Fruit fly (Drosophila melanogaster) S2 (cell line): ENCODE data around the gene Polr2C.

Experiments used
- CG8478 ChIP-seq: fragments of >200 bp; optimal IDR thresholded peaks from 2 replicates; lab custom pipeline; 2018
- CTCF ChIP-seq, 2 experiments: fragments of >200 bp; optimal IDR thresholded peaks; 2 replicates each; lab custom pipeline; 2018

The Polr2C gene

DNA sequence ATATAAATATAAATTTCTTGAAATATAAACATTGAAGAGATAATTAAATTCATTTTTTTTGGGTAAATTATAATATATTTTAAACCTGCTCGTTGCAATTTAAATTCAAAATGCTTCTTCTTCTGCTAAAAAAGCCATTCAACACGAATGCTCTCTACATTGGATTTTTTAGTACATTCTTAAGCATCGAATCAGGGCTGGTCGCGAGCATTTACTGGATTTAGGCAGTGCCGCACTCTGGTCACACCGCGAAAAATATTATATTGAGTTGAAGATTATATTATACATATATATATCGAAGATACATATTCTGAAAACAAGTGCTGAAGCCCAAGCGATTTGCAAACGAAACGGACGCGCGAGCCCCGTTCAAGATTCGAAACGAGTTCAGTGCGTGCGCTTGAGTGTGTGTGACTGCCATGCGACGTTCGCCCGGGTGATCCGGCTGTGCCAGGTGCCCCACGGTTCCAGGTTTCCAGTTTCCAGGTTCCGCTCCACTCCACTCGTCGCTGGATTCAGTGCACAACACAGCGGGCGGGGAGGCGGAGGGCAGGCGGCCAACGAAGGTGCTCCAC, 19.4 kb upstream of the Polr2C start, which contains the start of gene Sos:
TSS of gene Sos (plus strand) at position 213 of the 575 bp plus-strand sequence.
- no peak for TF ChIP-seq CG8478
- TF ChIP-seq CTCF (optimal IDR thresholded peaks at IDR 0.05; lab: Kevin White, UChicago) = no peak

DNA sequence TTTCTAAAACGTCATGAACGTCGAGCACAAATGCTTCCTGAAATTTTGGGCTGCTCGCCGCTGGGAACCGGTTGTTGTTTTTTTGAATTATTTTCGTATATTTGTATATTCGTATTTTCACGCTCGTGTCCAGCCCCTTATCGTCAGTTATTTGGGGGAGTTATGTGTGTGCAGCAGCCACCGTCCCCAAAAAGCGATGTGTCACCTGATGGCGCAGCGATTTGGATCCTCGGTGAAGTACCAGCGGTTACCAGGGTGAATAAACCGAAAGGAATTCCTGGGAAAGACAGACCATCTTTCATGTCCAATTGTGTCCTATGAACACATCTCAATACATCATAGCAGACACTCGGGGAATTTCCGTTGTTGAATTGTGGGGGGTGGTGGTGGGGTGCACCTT, 13.0 kb upstream of the Polr2C start:
- TF ChIP-seq CTCF (optimal IDR thresholded peaks at IDR 0.05; lab: Kevin White, UChicago) (no peak), CG8478 (no peak)

DNA sequence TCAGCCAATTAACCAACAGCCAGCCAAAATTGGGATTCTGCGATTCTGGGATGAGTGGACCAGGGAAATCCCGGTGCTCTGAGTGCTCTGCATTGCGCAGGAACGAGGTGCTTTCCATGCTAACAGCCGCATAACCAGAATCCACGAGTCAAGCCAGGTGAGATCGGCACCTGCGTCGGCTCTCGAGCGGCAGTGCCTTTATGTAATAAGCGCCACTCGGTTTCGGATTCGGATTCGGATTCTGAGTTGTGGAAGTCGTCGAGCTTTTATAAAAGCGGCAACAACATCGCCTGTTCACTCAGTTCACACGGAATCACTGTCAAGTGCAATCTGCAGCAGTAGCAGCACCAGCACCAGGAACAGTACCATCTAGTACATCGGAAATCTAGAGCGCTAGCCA, 12.2 kb upstream of the Polr2C start, which contains the start of gene b:
TSS of gene b (plus strand) at position 301 of the 400 bp plus-strand sequence.
- TF ChIP-seq CTCF (optimal IDR thresholded peaks at IDR 0.05; lab: Kevin White, UChicago) (no peak), CG8478 (no peak)

DNA sequence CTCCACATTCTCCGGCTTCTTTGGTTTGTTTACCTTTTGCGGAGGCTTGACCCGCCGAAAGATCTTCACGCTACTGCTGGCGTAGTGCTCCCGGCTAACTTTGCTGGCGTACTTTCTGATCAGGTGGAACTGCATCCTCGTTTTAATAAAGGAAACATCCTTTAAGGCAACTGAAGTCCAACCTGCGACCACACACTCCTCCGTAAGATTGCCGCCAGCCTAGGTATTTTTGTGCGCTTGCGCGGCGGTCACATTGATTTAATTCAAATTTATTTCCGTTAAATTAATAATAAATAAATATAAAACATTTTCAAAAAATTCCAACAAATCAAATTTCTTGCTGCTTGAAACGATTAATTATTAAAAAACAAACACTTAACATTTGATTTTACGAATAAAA, 5.6 kb upstream of the Polr2C start, which contains the start of gene PolG1:
TSS of gene PolG1 (minus strand) at position 216 of the 400 bp plus-strand sequence.
- no peak for TF ChIP-seq CG8478
- no peak for TF ChIP-seq CTCF (optimal IDR thresholded peaks at IDR 0.05; lab: Kevin White, UChicago)

DNA sequence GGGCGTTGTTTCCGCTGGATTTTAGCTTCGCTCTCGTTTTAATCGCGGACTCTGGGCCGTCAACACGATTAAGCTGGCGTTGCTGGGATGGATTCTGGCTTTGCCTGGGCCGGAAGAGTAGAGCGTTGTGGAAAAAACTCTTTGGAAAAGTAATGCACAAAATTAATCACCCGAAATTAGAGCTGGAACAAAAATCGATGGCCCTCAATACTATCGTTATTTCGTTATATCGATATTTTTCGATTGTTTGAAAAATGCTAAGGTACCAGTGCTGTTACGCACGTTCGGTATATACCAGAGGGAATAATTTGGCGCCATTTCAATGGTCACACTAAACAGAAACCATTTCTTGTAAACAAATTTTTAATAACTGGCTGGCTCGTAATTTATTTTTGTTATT, 3.6 kb upstream of the Polr2C start, which contains the start of the genes Arpc1 and Orc5:
TSS of gene Arpc1 (minus strand) at position 202 of the 400 bp plus-strand sequence.
TSS of gene Orc5 (plus strand) at position 298 of the 400 bp plus-strand sequence.
- TF ChIP-seq CTCF (optimal IDR thresholded peaks at IDR 0.05; lab: Kevin White, UChicago) (peak in 1 of 2 experiments; percentile 8), CG8478 (no peak)

DNA sequence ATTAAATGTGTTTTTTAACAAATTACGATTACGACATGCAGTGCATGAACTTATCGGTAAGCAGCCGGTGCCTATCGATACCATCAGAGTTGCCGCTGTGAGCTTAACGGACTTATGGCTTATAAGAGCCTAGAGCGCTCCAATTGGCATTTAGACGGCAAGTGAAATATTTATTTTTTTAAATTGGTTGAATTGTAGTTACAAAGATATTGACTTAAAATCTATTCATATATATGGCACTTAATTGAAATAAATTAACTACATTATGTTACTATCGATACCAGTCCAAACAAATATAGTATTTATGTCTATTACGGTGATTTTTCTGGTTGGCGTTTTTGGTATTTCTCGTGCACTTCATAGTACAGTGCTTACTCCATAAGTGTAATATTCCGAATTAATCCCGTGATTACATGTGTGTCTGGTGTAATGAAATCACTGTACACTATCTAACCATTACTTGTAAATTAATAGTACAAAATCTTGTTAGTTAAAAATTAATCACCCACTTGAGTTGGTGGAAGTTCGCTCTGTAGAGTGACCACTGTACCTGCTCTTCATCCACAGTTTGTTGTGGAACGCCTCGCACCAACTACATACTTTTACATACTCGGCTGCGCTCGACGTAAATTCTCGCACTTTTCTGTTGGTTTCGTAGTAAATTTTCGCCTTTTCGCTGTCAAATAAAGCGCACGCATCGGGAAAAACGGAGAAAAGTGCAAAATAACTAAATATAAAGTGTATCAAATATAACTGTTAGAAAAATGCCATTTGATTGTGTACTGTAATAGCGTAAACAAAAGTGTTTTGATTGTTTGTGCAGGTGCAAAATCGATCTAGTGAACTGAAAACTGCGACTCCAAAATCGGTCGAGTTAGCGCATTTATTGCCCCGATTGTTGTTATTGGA, 2.1 kb downstream of the Polr2C start, which contains the start of the genes mRpS23 and CenG1A:
TSS of gene mRpS23 (minus strand) at position 71 of the 909 bp plus-strand sequence.
TSS of gene CenG1A (plus strand) at position 563 of the 909 bp plus-strand sequence.
- TF ChIP-seq CTCF (optimal IDR thresholded peaks at IDR 0.05; lab: Kevin White, UChicago) (no peak), CG8478 (no peak)

DNA sequence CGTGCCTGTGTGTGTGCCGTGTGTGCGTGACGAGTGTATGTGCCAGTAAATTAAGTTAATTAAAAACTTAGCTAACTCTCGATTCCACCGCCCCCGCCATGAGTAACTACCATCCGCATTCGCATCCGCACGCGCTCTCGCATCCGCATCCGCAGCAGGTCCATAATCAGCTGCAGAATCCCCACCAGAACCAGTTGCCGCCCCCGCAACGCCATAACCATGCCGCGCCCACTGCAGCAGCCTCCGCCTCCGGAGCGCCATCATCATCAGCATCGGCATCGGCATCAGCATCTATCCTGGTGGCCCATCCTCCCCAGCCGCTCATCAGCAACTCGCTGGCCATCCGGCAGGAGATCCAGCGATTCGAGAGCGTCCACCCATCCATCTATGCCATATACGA, 2.8 kb downstream of the Polr2C start:
- TF ChIP-seq CTCF (optimal IDR thresholded peaks at IDR 0.05; lab: Kevin White, UChicago) = no peak
- no peak for TF ChIP-seq CG8478

DNA sequence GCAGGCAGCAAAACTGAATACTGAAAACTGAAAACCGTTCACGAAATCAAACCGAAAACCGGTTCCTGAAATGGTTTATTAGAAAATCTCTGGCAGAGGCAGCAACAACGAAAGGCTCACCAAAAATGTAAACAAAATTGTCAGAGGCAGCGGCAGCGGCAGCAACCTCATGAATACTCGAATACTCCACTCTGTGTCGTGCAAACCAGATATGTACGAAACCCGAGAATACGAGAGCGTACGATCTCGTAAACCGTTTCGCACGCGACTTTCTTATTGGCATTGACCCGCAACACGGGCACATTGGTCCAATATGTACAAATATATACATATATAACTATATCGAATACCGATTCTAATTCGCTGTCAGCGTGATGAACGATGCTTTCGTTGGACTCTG, 4.4 kb downstream of the Polr2C start:
- TF ChIP-seq CG8478 = no peak
- no peak for TF ChIP-seq CTCF (optimal IDR thresholded peaks at IDR 0.05; lab: Kevin White, UChicago)

DNA sequence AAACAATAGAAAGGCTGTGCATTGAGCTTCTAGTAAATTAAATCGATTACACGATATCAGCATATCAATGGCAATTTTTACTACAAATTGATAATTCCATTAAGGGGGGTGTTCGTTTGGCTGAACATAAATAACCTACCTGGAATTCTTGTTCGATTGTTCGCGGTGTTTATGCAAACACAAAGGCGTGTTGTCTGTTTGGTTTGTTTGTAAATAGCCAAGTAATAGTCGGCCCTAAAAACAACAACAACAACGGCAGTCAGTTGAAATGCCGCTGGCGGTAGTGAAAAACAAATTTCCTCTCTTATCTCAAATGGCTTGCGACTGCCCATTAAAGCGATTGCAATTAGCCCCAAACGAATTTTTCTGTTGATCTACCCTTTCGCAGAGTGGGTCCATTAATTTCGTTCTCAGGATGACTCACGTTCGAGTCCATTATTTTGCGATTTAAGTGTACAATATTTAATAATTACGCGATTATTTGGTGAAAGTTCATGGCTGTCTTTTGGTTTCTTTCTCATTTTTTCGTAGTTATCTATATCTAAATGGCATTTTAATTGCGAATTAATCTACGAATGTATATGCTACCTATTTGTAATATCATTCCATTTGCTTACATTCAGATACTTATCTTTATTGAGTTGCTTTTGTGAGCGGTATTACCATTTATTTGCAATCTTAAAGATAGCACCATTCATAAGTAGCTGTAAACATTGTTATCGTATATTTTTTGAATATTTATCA, 5.7 kb downstream of the Polr2C start:
- TF ChIP-seq CTCF (optimal IDR thresholded peaks at IDR 0.05; lab: Kevin White, UChicago) (no peak), CG8478 (no peak)

DNA sequence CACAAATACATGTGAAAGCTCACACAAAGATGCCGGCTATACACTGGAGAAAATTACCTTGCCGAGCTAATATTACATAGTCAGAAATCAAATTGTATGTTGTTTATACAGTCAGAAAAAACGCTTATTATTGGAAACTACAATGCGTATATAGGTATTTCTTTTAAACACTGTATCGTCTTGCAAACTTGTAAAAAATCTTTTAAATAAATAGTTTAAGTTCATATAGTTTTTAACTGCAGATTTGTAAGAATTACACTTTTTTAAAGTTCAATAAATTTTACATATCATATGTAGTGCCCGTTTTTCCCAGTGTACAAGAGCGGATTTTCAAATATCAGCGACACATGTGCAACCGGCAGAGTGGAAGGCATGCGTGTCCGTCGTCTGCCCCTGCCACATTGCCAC, 6.6 kb downstream of the Polr2C start:
- no peak for TF ChIP-seq CG8478
- no peak for TF ChIP-seq CTCF (optimal IDR thresholded peaks at IDR 0.05; lab: Kevin White, UChicago)

DNA sequence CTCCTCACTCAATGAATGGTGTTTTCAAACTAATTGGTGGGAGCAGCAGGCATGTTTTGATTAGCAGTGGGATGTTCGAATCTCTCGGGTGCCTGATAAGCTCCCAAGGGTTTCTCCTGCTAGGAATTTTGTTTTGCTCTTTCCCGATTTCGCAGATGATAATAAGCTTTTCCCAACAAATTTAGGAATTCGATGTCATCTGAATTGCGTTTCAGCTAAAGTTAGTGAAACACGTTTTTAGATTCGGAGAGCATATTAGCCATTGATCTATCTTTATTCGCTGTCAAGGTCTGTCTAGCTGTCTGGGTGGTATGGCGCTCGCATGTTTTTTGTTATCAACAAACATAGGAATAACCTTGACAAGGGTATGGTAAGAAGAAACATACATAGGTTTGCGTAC, 8.4 kb downstream of the Polr2C start, which contains the start of gene CG33307:
TSS of gene CG33307 (minus strand) at position 13 of the 400 bp plus-strand sequence.
- TF ChIP-seq CTCF (optimal IDR thresholded peaks at IDR 0.05; lab: Kevin White, UChicago) (no peak), CG8478 (no peak)

DNA sequence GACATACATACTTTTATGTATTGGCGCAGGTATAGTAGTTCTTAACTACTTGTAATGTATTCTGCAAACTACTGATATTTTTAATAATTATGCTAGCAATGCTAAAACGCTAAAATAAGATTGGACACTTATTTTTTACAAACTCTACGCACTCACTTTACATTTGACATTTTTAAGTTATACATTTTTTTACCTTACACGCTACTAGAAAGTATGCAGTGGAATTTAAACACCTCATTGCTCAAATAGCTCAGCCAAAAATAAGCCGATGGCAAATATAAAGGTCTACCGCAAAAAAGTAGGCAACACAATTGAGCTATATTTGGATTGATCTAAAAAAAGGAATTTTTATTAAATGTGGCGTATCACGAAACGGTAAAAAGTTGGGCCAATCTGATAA, 8.9 kb downstream of the Polr2C start:
- TF ChIP-seq CTCF (optimal IDR thresholded peaks at IDR 0.05; lab: Kevin White, UChicago) (peak; percentile 40 to 74), CG8478 (no peak)

DNA sequence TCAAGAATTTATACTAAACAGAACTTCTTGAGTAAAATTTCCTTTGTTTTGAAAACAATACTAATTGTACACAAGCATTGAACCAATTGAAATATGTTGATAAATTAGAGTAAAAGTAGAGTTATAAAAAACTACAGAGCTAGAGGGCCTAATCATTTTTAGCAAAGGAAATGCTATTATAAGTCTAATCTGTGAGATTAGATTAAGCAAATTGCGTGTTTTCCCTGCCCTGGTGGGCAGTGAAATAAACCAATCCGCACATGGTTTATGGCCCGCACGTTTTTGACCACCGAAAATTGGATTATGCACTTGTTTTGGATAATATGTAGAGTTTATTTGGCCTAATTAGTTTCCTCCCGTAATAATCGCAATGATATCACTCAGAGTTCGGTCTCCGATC, 9.4 kb downstream of the Polr2C start:
- TF ChIP-seq CG8478 (no peak), CTCF (optimal IDR thresholded peaks at IDR 0.05; lab: Kevin White, UChicago) (no peak)

DNA sequence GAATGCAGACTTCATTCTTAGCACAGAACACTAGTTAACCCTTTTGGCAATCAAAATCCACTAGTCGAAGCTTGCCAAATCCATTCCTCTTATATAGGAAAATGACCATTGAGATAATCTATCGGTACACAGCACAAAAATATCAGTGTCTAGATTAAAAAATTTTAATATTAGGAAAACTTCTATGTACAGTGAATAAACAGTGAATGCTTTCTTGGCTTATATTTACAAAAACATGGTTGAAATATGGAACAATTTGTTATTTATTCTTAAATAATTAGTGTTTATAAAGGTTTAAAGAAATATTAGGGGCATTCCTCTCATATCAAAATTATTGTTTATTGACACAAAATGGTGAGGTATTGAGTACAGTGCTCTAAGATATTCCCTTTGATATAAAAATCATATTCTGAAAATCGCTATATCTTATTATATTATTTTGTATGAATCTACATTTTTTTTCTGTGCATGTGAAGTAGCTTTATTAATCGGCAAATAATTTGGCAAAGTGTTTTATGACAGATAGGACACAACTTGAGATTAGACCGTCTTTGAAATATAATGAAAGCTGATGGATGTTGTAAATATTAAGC, 10.7 kb downstream of the Polr2C start, which contains the start of gene CG33306:
TSS of gene CG33306 (minus strand) at position 51 of the 593 bp plus-strand sequence.
- no peak for TF ChIP-seq CTCF (optimal IDR thresholded peaks at IDR 0.05; lab: Kevin White, UChicago)
- TF ChIP-seq CG8478 = no peak
